Fruit fly (Drosophila melanogaster) whole organism, pupa: ENCODE measurements around the gene Taf4.

Experiments
- CG8159 ChIP-seq: fragments of 200-800 bp; sonication (Bioruptor generic); optimal IDR thresholded peaks from 3 replicates; lab custom pipeline; 2018; ENCODE audit warnings: missing biosample characterization, mild to moderate bottlenecking, missing genetic modification characterization, moderate library complexity
- Snoo ChIP-seq: fragments of 200-800 bp; sonication (Bioruptor generic); optimal IDR thresholded peaks from 3 replicates; lab custom pipeline; 2017; ENCODE audit warnings: missing biosample characterization, mild to moderate bottlenecking, missing genetic modification characterization, inconsistent platforms

DNA sequence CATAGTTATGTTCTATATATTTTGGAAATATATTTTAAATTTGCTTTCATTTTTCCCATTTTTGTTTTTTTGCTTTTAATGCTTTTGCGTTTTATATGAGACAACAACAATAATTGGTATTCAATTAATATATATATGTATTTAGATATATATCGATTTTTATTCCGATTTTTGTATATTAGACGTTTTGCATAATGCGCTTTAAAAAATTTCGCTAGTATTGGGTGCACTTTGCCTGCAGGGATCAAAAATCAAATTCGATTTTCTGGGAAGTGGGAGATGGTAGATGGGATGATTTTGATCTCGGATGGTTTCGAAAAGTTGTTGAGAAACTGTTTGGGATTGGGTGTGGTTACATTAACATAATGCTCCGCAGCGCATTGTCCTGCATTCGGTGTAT, 24.8 kb downstream of the Taf4 start, which contains the start of gene CG5157:
- TF ChIP-seq CG8159 (no peak), Snoo (tag; lab: Kevin White, UChicago) (no peak)
